Fruit fly (Drosophila melanogaster) whole organism, embryonic: ENCODE results near the gene Tfb5.

Source experiments
- ATbp ChIP-seq: fragments of 200-800 bp; sonication (Bioruptor generic); optimal IDR thresholded peaks from 2 replicates; lab custom pipeline; 2017; ENCODE audit warnings: missing biosample characterization, mild to moderate bottlenecking, missing genetic modification characterization, missing genetic modification reagents
- Asciz ChIP-seq: fragments of 200-800 bp; sonication (Bioruptor generic); optimal IDR thresholded peaks from 2 replicates; lab custom pipeline; 2017; ENCODE audit warnings: missing biosample characterization, mild to moderate bottlenecking, missing genetic modification characterization, missing genetic modification reagents
- Atf3 ChIP-seq: fragments of 200-800 bp; sonication (Bioruptor generic); optimal IDR thresholded peaks from 3 replicates; lab custom pipeline; 2016; ENCODE audit warnings: missing biosample characterization, missing genetic modification characterization
- B-H1 ChIP-seq: fragments of 200-800 bp; sonication (Bioruptor generic); IDR thresholded peaks from 3 replicates; pipeline ENCODE4 v1.3.6; 2022; ENCODE audit warnings: missing biosample characterization, missing genetic modification characterization
- B-H2 ChIP-seq: fragments of 200-800 bp; sonication (Bioruptor generic); optimal IDR thresholded peaks from 2 replicates; lab custom pipeline; 2018; ENCODE audit warnings: missing biosample characterization, mild to moderate bottlenecking, missing genetic modification characterization
- CG10321 ChIP-seq: fragments of 200-800 bp; sonication (Bioruptor generic); IDR thresholded peaks from 2 replicates; pipeline ENCODE4 v1.3.6; 2022; ENCODE audit warnings: missing biosample characterization, missing genetic modification characterization
- CG11085 ChIP-seq: fragments of 200-800 bp; sonication (Bioruptor generic); IDR thresholded peaks from 2 replicates; pipeline ENCODE4 v1.3.6; 2022; ENCODE audit warnings: missing biosample characterization, missing genetic modification characterization
- CG12155 ChIP-seq: fragments of 200-800 bp; sonication (Bioruptor generic); optimal IDR thresholded peaks from 3 replicates; lab custom pipeline; 2016; ENCODE audit warnings: missing biosample characterization, missing genetic modification characterization
- CG12659 ChIP-seq: fragments of 200-800 bp; sonication (Bioruptor generic); optimal IDR thresholded peaks from 3 replicates; lab custom pipeline; 2017; ENCODE audit warnings: mild to moderate bottlenecking, missing biosample characterization, missing genetic modification reagents, missing genetic modification characterization
- CG1529 ChIP-seq: fragments of 200-800 bp; sonication (Bioruptor generic); optimal IDR thresholded peaks from 3 replicates; lab custom pipeline; 2018; ENCODE audit warnings: missing biosample characterization, missing genetic modification characterization
- CG2129 ChIP-seq: fragments of 200-800 bp; sonication (Bioruptor generic); IDR thresholded peaks from 2 replicates; pipeline ENCODE4 v1.3.6; 2022; ENCODE audit warnings: missing biosample characterization, missing genetic modification characterization; ENCODE audit not compliant: partially characterized antibody
- CG2202 ChIP-seq: fragments of 200-800 bp; sonication (Bioruptor generic); optimal IDR thresholded peaks from 2 replicates; lab custom pipeline; 2018; ENCODE audit warnings: missing biosample characterization, mild to moderate bottlenecking, missing genetic modification characterization
- CG2678 ChIP-seq: fragments of 200-800 bp; sonication (Bioruptor generic); optimal IDR thresholded peaks from 3 replicates; lab custom pipeline; 2019; ENCODE audit warnings: missing biosample characterization, mild to moderate bottlenecking, missing genetic modification characterization, moderate library complexity
- CG32772 ChIP-seq: fragments of 200-800 bp; sonication (Bioruptor generic); IDR thresholded peaks from 2 replicates; pipeline ENCODE4 v1.3.6; 2022; ENCODE audit warnings: missing biosample characterization, missing genetic modification characterization
- CG3281 ChIP-seq: fragments of 200-800 bp; sonication (Bioruptor generic); optimal IDR thresholded peaks from 3 replicates; lab custom pipeline; 2017; ENCODE audit warnings: missing biosample characterization, mild to moderate bottlenecking, missing genetic modification characterization
- CG6765 ChIP-seq: fragments of 200-800 bp; sonication (Bioruptor generic); optimal IDR thresholded peaks from 3 replicates; lab custom pipeline; 2017; ENCODE audit warnings: missing biosample characterization, mild to moderate bottlenecking, missing genetic modification characterization
- CG7839 ChIP-seq: fragments of 200-800 bp; sonication (Bioruptor generic); optimal IDR thresholded peaks from 3 replicates; lab custom pipeline; 2018; ENCODE audit warnings: missing biosample characterization, mild to moderate bottlenecking, missing genetic modification characterization, moderate library complexity
- CG8944 ChIP-seq: fragments of 200-800 bp; sonication (Bioruptor generic); optimal IDR thresholded peaks from 3 replicates; lab custom pipeline; 2016; ENCODE audit warnings: missing biosample characterization, missing genetic modification characterization
- CoRest ChIP-seq: fragments of 200-800 bp; sonication (Bioruptor generic); optimal IDR thresholded peaks from 3 replicates; lab custom pipeline; 2018; ENCODE audit warnings: missing biosample characterization, mild to moderate bottlenecking, missing genetic modification characterization, moderate library complexity
- D19A ChIP-seq: fragments of 200-800 bp; optimal IDR thresholded peaks from 3 replicates; lab custom pipeline; 2019; ENCODE audit warnings: missing biosample characterization, mild to moderate bottlenecking, missing genetic modification characterization, moderate library complexity
- Doc2 ChIP-seq: fragments of 200-800 bp; sonication (Bioruptor generic); IDR thresholded peaks from 2 replicates; pipeline ENCODE4 v1.3.6; 2022; ENCODE audit warnings: missing biosample characterization, missing genetic modification characterization
- Dref ChIP-seq: fragments of 200-800 bp; sonication (Bioruptor generic); IDR thresholded peaks from 2 replicates; pipeline ENCODE4 v1.3.6; 2022; ENCODE audit warnings: missing biosample characterization, missing genetic modification characterization
- Ets97D ChIP-seq: fragments of 200-800 bp; sonication (Bioruptor generic); optimal IDR thresholded peaks from 3 replicates; lab custom pipeline; 2016; ENCODE audit warnings: missing biosample characterization, missing genetic modification characterization
- MTF-1 ChIP-seq: fragments of 200-800 bp; sonication (Bioruptor generic); optimal IDR thresholded peaks from 2 replicates; lab custom pipeline; 2018; ENCODE audit warnings: missing biosample characterization, mild to moderate bottlenecking, missing genetic modification characterization, borderline replicate concordance
- Med ChIP-seq: fragments of 200-800 bp; sonication (Bioruptor generic); peaks from one replicate; lab custom pipeline; 2016; ENCODE audit warnings: missing biosample characterization, missing genetic modification characterization, mild to moderate bottlenecking, inconsistent platforms, moderate library complexity
- Mes4 ChIP-seq: fragments of 200-800 bp; sonication (Bioruptor generic); optimal IDR thresholded peaks from 2 replicates; lab custom pipeline; 2016; ENCODE audit warnings: missing biosample characterization, missing genetic modification characterization
- NC2α ChIP-seq: fragments of 200-800 bp; sonication (Bioruptor generic); optimal IDR thresholded peaks from 2 replicates; lab custom pipeline; 2016; ENCODE audit warnings: missing biosample characterization, missing genetic modification characterization
- Oaz ChIP-seq: fragments of 200-800 bp; sonication (Bioruptor generic); IDR thresholded peaks from 2 replicates; pipeline ENCODE4 v1.3.6; 2022; ENCODE audit warnings: missing biosample characterization, missing genetic modification characterization
- Opbp ChIP-seq: fragments of 200-800 bp; sonication (Bioruptor generic); IDR thresholded peaks from 3 replicates; pipeline ENCODE4 v1.3.6; 2022; ENCODE audit warnings: missing biosample characterization, missing genetic modification characterization; ENCODE audit not compliant: partially characterized antibody
- Sin3A ChIP-seq: fragments of >200 bp; optimal IDR thresholded peaks from 2 replicates; lab custom pipeline; 2018
- ac ChIP-seq: fragments of 200-800 bp; sonication (Bioruptor generic); optimal IDR thresholded peaks from 3 replicates; lab custom pipeline; 2017; ENCODE audit warnings: missing biosample characterization, mild to moderate bottlenecking, missing genetic modification characterization
- bbx ChIP-seq: fragments of 200-800 bp; sonication (Bioruptor generic); IDR thresholded peaks from 2 replicates; pipeline ENCODE4 v1.3.6; 2022; ENCODE audit warnings: missing biosample characterization, missing genetic modification characterization; ENCODE audit not compliant: partially characterized antibody
- bcd ChIP-seq: fragments of 200-800 bp; sonication (Bioruptor generic); optimal IDR thresholded peaks from 2 replicates; lab custom pipeline; 2017; ENCODE audit warnings: missing biosample characterization, mild to moderate bottlenecking, missing genetic modification characterization
- btn ChIP-seq: fragments of 200-800 bp; sonication (Bioruptor generic); optimal IDR thresholded peaks from 2 replicates; lab custom pipeline; 2016; ENCODE audit warnings: missing biosample characterization, missing genetic modification characterization
- cato ChIP-seq: fragments of 200-800 bp; sonication (Bioruptor generic); optimal IDR thresholded peaks from 2 replicates; lab custom pipeline; 2016; ENCODE audit warnings: missing biosample characterization, missing genetic modification characterization, borderline replicate concordance
- crol ChIP-seq: fragments of 200-800 bp; sonication (Bioruptor generic); IDR thresholded peaks from 2 replicates; pipeline ENCODE4 v1.3.6; 2022; ENCODE audit warnings: missing biosample characterization, missing genetic modification characterization
- crp ChIP-seq, 2 experiments: fragments of 200-800 bp; sonication (Bioruptor generic); optimal IDR thresholded peaks; 2 replicates in 1 of 2; 3 replicates in 1 of 2; lab custom pipeline; 2017; ENCODE audit warnings: missing biosample characterization in 2 of 2, missing genetic modification characterization in 2 of 2, mild to moderate bottlenecking in 1 of 2, moderate library complexity in 1 of 2
- cwo ChIP-seq: fragments of 200-800 bp; sonication (Bioruptor generic); optimal IDR thresholded peaks from 3 replicates; lab custom pipeline; 2017; ENCODE audit warnings: missing biosample characterization, missing genetic modification characterization, mild to moderate bottlenecking, moderate library complexity, missing genetic modification reagents
- dimm ChIP-seq: fragments of 200-800 bp; sonication (Bioruptor generic); IDR thresholded peaks from 2 replicates; pipeline ENCODE4 v1.3.6; 2022; ENCODE audit warnings: missing biosample characterization, missing genetic modification characterization
- fd3F ChIP-seq: fragments of 200-800 bp; sonication (Bioruptor generic); optimal IDR thresholded peaks from 2 replicates; lab custom pipeline; 2018; ENCODE audit warnings: missing biosample characterization, mild to moderate bottlenecking, missing genetic modification characterization, moderate library complexity
- gce ChIP-seq: fragments of 200-800 bp; sonication (Bioruptor generic); IDR thresholded peaks from 3 replicates; pipeline ENCODE4 v1.3.6; 2022; ENCODE audit warnings: missing biosample characterization, missing genetic modification characterization
- gsb-n ChIP-seq: fragments of 200-800 bp; sonication (Bioruptor generic); optimal IDR thresholded peaks from 3 replicates; lab custom pipeline; 2018; ENCODE audit warnings: missing biosample characterization, mild to moderate bottlenecking, missing genetic modification characterization
- lov ChIP-seq, 2 experiments: fragments of 200-800 bp in 1 of 2; fragments of >200 bp in 1 of 2; sonication (Bioruptor generic) in 1 of 2; IDR thresholded peaks in 1 of 2; optimal IDR thresholded peaks in 1 of 2; 2 replicates in 1 of 2; 3 replicates in 1 of 2; pipeline versions ENCODE4 v1.3.6 to Lab custom; 2017 to 2022; ENCODE audit warnings: missing biosample characterization in 1 of 2, missing genetic modification characterization in 1 of 2
- sc ChIP-seq, 3 experiments: fragments of >200 bp in 2 of 3; fragments of 200-800 bp in 1 of 3; sonication (Bioruptor generic) in 1 of 3; optimal IDR thresholded peaks; 2 replicates in 2 of 3; 3 replicates in 1 of 3; lab custom pipeline; 2017; ENCODE audit warnings: mild to moderate bottlenecking in 1 of 3, missing biosample characterization in 1 of 3, missing genetic modification characterization in 1 of 3, missing genetic modification reagents in 1 of 3
- sens ChIP-seq: fragments of 200-800 bp; sonication (Bioruptor generic); peaks from one replicate; lab custom pipeline; 2016; ENCODE audit warnings: missing biosample characterization, missing genetic modification characterization
- sug ChIP-seq: fragments of 200-800 bp; optimal IDR thresholded peaks from 2 replicates; lab custom pipeline; 2019; ENCODE audit warnings: missing biosample characterization, mild to moderate bottlenecking, missing genetic modification characterization, moderate library complexity
- toy ChIP-seq: fragments of 200-800 bp; sonication (Bioruptor generic); IDR thresholded peaks from 2 replicates; pipeline ENCODE4 v1.3.6; 2022; ENCODE audit warnings: missing biosample characterization, missing genetic modification characterization
- trem ChIP-seq: fragments of 200-800 bp; optimal IDR thresholded peaks from 3 replicates; lab custom pipeline; 2019; ENCODE audit warnings: missing biosample characterization, mild to moderate bottlenecking, missing genetic modification characterization, moderate library complexity
- zf30C ChIP-seq: fragments of 200-800 bp; sonication (Bioruptor generic); optimal IDR thresholded peaks from 3 replicates; lab custom pipeline; 2018; ENCODE audit warnings: missing biosample characterization, mild to moderate bottlenecking, missing genetic modification characterization

Tfb5 gene

DNA sequence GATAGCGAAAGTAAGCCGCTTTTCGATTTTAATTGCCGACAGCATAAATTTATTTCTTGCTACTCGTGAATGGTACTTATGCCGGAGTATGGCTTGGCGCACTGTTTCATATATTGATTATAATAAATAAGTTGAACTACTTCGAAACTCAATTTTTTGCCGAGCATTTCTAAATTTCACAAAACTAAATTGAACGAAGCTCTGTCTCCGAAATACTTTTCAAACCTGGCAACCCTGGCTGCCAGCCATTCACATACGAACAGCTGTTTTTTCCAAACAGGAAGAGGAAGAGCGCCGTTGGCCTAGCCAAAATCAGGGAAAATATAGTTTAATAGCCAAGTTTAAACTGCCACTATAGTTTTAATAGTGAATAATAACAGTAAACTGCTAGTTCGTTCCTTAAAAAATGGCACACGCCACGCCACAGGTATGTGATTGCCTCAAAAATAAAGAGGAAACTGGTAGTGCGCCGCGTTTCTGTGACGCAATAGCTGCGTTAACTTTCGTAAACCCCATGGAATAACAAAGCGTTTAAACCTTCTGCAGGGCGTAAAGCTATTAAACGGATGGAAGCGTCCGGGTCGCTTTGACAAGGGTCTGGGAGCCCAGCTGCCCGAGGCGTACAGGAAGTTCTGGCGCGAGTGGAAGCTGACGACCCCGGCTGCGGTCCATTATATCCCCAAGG lies 36.8 kb downstream of the Tfb5 start, which contains the start of gene mRpL28 (continued):
- peak; percentile 87 for TF ChIP-seq sens (GFP tag; lab: Kevin White, UChicago)
- peak; percentile 58 for TF ChIP-seq CG12659 (GFP tag; lab: Kevin White, UChicago)
- TF ChIP-seq Ets97D (GFP tag; lab: Kevin White, UChicago): peak; percentile 30
- TF ChIP-seq CoRest: peak; percentile 26
- TF ChIP-seq crol (GFP tag; lab: Robert Waterston, UW): no peak
- no peak for TF ChIP-seq cwo (GFP tag; lab: Kevin White, UChicago)
- no peak for TF ChIP-seq Oaz (GFP tag; lab: Robert Waterston, UW)
- TF ChIP-seq Atf3 (GFP tag; lab: Kevin White, UChicago): no peak
- TF ChIP-seq ac (GFP tag; lab: Kevin White, UChicago): no peak
- TF ChIP-seq CG1529 (GFP tag; lab: Kevin White, UChicago): no peak
- TF ChIP-seq Opbp: peak; percentile 40; the same call in 1 of the 3 replicates
- TF ChIP-seq CG8944 (GFP tag; lab: Kevin White, UChicago): no peak
- no peak for TF ChIP-seq CG2202 (tag; lab: Kevin White, UChicago)
- no peak for TF ChIP-seq MTF-1 (GFP tag; lab: Kevin White, UChicago)
- TF ChIP-seq Dref (GFP tag; lab: Robert Waterston, UW): no peak
- TF ChIP-seq CG6765 (GFP tag; lab: Kevin White, UChicago): no peak
- TF ChIP-seq D19A (tag; lab: Kevin White, UChicago): no peak
- peak; percentile 56; the same call in 1 of the 2 replicates for TF ChIP-seq bbx (GFP tag; lab: Robert Waterston, UW)
- no peak for TF ChIP-seq gsb-n
- TF ChIP-seq Doc2 (GFP tag; lab: Robert Waterston, UW): no peak
- TF ChIP-seq btn (GFP tag; lab: Kevin White, UChicago): no peak
- TF ChIP-seq trem (tag; lab: Kevin White, UChicago): peak; percentile 49
- TF ChIP-seq Asciz (GFP tag; lab: Kevin White, UChicago): no peak
- TF ChIP-seq gce (GFP tag; lab: Robert Waterston, UW): no peak
- no peak for TF ChIP-seq cato (GFP tag; lab: Kevin White, UChicago)
- TF ChIP-seq CG3281 (GFP tag; lab: Kevin White, UChicago): peak; percentile 46
- TF ChIP-seq CG12155 (GFP tag; lab: Kevin White, UChicago): no peak
- TF ChIP-seq bcd (GFP tag; lab: Kevin White, UChicago): no peak
- no peak for TF ChIP-seq sc (optimal IDR thresholded peaks at IDR 0.05; lab: Kevin White, UChicago)
- no peak for TF ChIP-seq sc (GFP tag; optimal IDR thresholded peaks at IDR 0.05; lab: Kevin White, UChicago)
- peak; percentile 55 to 95 for TF ChIP-seq crp (GFP tag; optimal IDR thresholded peaks at IDR 0.05; lab: Kevin White, UChicago)
- TF ChIP-seq zf30C: no peak
- no peak for TF ChIP-seq CG2129 (GFP tag; lab: Robert Waterston, UW)
- TF ChIP-seq CG2678 (tag; lab: Kevin White, UChicago): no peak
- no peak for TF ChIP-seq lov (optimal IDR thresholded peaks at IDR 0.05; lab: Kevin White, UChicago)
- no peak for TF ChIP-seq lov (GFP tag; IDR thresholded peaks at IDR 0.05; lab: Robert Waterston, UW)
- no peak for TF ChIP-seq fd3F (GFP tag; lab: Kevin White, UChicago)
- TF ChIP-seq NC2α: no peak
- TF ChIP-seq CG11085 (GFP tag; lab: Robert Waterston, UW): no peak
- no peak for TF ChIP-seq Mes4 (GFP tag; lab: Kevin White, UChicago)
- no peak for TF ChIP-seq Sin3A (lab: Kevin White, UChicago)
- TF ChIP-seq B-H2 (GFP tag; lab: Kevin White, UChicago): peak; percentile 43
- TF ChIP-seq ATbp: no peak
- TF ChIP-seq toy: no peak
- TF ChIP-seq CG32772 (GFP tag; lab: Robert Waterston, UW): no peak
- TF ChIP-seq CG10321 (GFP tag; lab: Robert Waterston, UW): no peak
- TF ChIP-seq sug: peak; percentile 48
- no peak for TF ChIP-seq CG7839 (tag; lab: Kevin White, UChicago)
- TF ChIP-seq B-H1 (GFP tag; lab: Robert Waterston, UW): no peak
- no peak for TF ChIP-seq dimm
- peak; percentile 63 for TF ChIP-seq Med
